Worm (Caenorhabditis elegans) whole organism, L4/young adult: ENCODE data around the gene ZK673.2.

Experiments
- W03F9.2 ChIP-seq: fragments of 150-350 bp; optimal IDR thresholded peaks from 2 replicates; lab custom pipeline; 2014; ENCODE audit warnings: missing biosample characterization, missing genetic modification characterization
- him-1 ChIP-seq: sonication (generic microtip); optimal IDR thresholded peaks from 2 replicates; lab custom pipeline; 2016; ENCODE audit warnings: missing genotype, missing genetic modification reagents, missing genetic modification characterization, missing compliant biosample characterization

DNA sequence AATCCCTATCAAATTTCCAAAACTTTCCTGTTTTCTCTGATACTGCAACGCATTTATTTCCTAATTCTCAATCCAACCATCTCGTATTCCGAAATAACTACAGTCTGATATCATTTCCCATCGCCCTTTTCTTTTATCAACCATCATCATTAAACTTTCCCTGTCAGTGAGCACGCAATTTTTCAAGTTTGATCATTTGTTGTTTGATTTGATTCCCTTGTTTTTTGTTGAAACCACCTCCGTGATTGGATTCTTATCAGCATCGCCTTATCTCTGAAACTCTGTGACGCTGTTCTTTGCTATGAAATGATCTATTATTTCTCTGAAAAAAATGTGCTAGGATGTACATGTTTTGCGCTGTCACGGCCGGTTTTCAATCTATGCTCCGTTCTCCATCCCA, 45.1 kb upstream of the ZK673.2 start:
- TF ChIP-seq him-1: no peak
- TF ChIP-seq W03F9.2: no peak
